Fruit fly (Drosophila melanogaster) S2 (cell line): ENCODE data around the gene CG6996.

Experiments
- CG8478 ChIP-seq: fragments of >200 bp; optimal IDR thresholded peaks from 2 replicates; lab custom pipeline; 2018
- CTCF ChIP-seq, 2 experiments: fragments of >200 bp; optimal IDR thresholded peaks; 2 replicates each; lab custom pipeline; 2018

dm6 chr3L:20247513-20248173 is 40.3 kb downstream of the CG6996 start, which contains the start of gene rdgC:
- TF ChIP-seq CG8478 (lab: Kevin White, UChicago) (no peak), CTCF (optimal IDR thresholded peaks at IDR 0.05; lab: Kevin White, UChicago) (no peak)
